Worm (Caenorhabditis elegans) whole organism, mixed stage, embryonic: ENCODE results near the gene T28A11.2.

Experiments
- M03D4.4 ChIP-seq: sonication (generic microtip); optimal IDR thresholded peaks from 2 replicates; lab custom pipeline; 2017; ENCODE audit warnings: mild to moderate bottlenecking, missing genetic modification characterization, missing compliant biosample characterization
- bed-3 ChIP-seq: fragments of 200-800 bp; sonication (Bioruptor generic); optimal IDR thresholded peaks from 3 replicates; lab custom pipeline; 2018; ENCODE audit warnings: mild to moderate bottlenecking, missing genetic modification characterization, moderate library complexity, missing compliant biosample characterization
- blmp-1 ChIP-seq: fragments of 150-350 bp; optimal IDR thresholded peaks from 2 replicates; lab custom pipeline; 2014; ENCODE audit warnings: missing biosample characterization, missing genetic modification characterization
- ceh-43 ChIP-seq: fragments of 200-800 bp; sonication (Bioruptor generic); optimal IDR thresholded peaks from 2 replicates; lab custom pipeline; 2018; ENCODE audit warnings: mild to moderate bottlenecking, missing genetic modification characterization, moderate library complexity, missing compliant biosample characterization
- ceh-83 ChIP-seq: fragments of 200-800 bp; sonication (Bioruptor generic); optimal IDR thresholded peaks from 2 replicates; lab custom pipeline; 2018; ENCODE audit warnings: mild to moderate bottlenecking, missing genetic modification characterization, missing compliant biosample characterization
- ces-1 ChIP-seq: fragments of 150-350 bp; optimal IDR thresholded peaks from 2 replicates; lab custom pipeline; 2014; ENCODE audit warnings: missing biosample characterization, missing genetic modification reagents, missing genetic modification characterization
- cnd-1 ChIP-seq: fragments of 200-800 bp; sonication (Bioruptor generic); optimal IDR thresholded peaks from 2 replicates; lab custom pipeline; 2018; ENCODE audit warnings: mild to moderate bottlenecking, missing genetic modification characterization, missing compliant biosample characterization
- drap-1 ChIP-seq: fragments of 200-800 bp; sonication (Bioruptor generic); optimal IDR thresholded peaks from 3 replicates; lab custom pipeline; 2018; ENCODE audit warnings: mild to moderate bottlenecking, missing genetic modification characterization, missing compliant biosample characterization
- elt-3 ChIP-seq: fragments of 150-350 bp; optimal IDR thresholded peaks from 2 replicates; lab custom pipeline; 2014; ENCODE audit warnings: missing biosample characterization, missing genetic modification characterization
- flh-1 ChIP-seq: fragments of 200-800 bp; sonication (Bioruptor generic); optimal IDR thresholded peaks from 2 replicates; lab custom pipeline; 2018; ENCODE audit warnings: mild to moderate bottlenecking, missing genetic modification characterization, moderate library complexity, missing compliant biosample characterization
- ham-2 ChIP-seq: fragments of 200-800 bp; sonication (Bioruptor generic); optimal IDR thresholded peaks from 2 replicates; lab custom pipeline; 2018; ENCODE audit warnings: mild to moderate bottlenecking, missing genetic modification characterization, missing compliant biosample characterization
- hlh-1 ChIP-seq: fragments of 150-350 bp; optimal IDR thresholded peaks from 2 replicates; lab custom pipeline; 2014; ENCODE audit warnings: missing biosample characterization, missing genetic modification reagents, missing genetic modification characterization
- lin-13 ChIP-seq: fragments of 150-350 bp; optimal IDR thresholded peaks from 2 replicates; lab custom pipeline; 2014; ENCODE audit warnings: missing biosample characterization, missing genetic modification characterization
- lin-32 ChIP-seq: fragments of 200-800 bp; sonication (Bioruptor generic); optimal IDR thresholded peaks from 2 replicates; lab custom pipeline; 2018; ENCODE audit warnings: mild to moderate bottlenecking, missing genetic modification characterization, missing compliant biosample characterization
- lsy-2 ChIP-seq: fragments of 150-350 bp; optimal IDR thresholded peaks from 2 replicates; lab custom pipeline; 2014; ENCODE audit warnings: missing biosample characterization, missing genetic modification characterization
- mep-1 ChIP-seq: fragments of 150-350 bp; optimal IDR thresholded peaks from 2 replicates; lab custom pipeline; 2017; ENCODE audit warnings: missing biosample characterization, missing genetic modification reagents, missing genetic modification characterization, inconsistent platforms
- mls-2 ChIP-seq: sonication (generic microtip); optimal IDR thresholded peaks from 2 replicates; lab custom pipeline; 2016; ENCODE audit warnings: mild to moderate bottlenecking, missing genetic modification characterization, moderate library complexity, missing compliant biosample characterization
- nhr-12 ChIP-seq: fragments of 150-350 bp; optimal IDR thresholded peaks from 2 replicates; lab custom pipeline; 2014; ENCODE audit warnings: missing biosample characterization, missing genetic modification characterization
- nhr-2 ChIP-seq: fragments of 150-350 bp; optimal IDR thresholded peaks from 2 replicates; lab custom pipeline; 2014; ENCODE audit warnings: missing biosample characterization, missing genetic modification characterization
- nhr-237 ChIP-seq: fragments of 150-350 bp; optimal IDR thresholded peaks from 2 replicates; lab custom pipeline; 2014; ENCODE audit warnings: missing biosample characterization, missing genetic modification characterization
- nhr-28 ChIP-seq: fragments of 150-350 bp; optimal IDR thresholded peaks from 2 replicates; lab custom pipeline; 2014; ENCODE audit warnings: missing biosample characterization, missing genetic modification characterization
- nhr-76 ChIP-seq: sonication (generic microtip); optimal IDR thresholded peaks from 2 replicates; lab custom pipeline; 2017; ENCODE audit warnings: missing biosample characterization, missing genetic modification characterization
- pha-4 ChIP-seq: fragments of 150-350 bp; optimal IDR thresholded peaks from 2 replicates; lab custom pipeline; 2018; ENCODE audit warnings: missing biosample characterization, missing genetic modification reagents, missing genetic modification characterization
- snpc-4 ChIP-seq: fragments of 150-350 bp; optimal IDR thresholded peaks from 2 replicates; lab custom pipeline; 2014; ENCODE audit warnings: missing biosample characterization, missing genetic modification characterization
- sptf-1 ChIP-seq: sonication (generic microtip); optimal IDR thresholded peaks from 2 replicates; lab custom pipeline; 2017; ENCODE audit warnings: mild to moderate bottlenecking, missing genetic modification characterization, moderate library complexity, missing compliant biosample characterization
- tbx-8 ChIP-seq: fragments of 200-800 bp; sonication (Bioruptor generic); optimal IDR thresholded peaks from 2 replicates; lab custom pipeline; 2018; ENCODE audit warnings: mild to moderate bottlenecking, missing genetic modification characterization, moderate library complexity, missing compliant biosample characterization
- unc-120 ChIP-seq: sonication (generic microtip); optimal IDR thresholded peaks from 2 replicates; lab custom pipeline; 2017; ENCODE audit warnings: missing genetic modification characterization, missing compliant biosample characterization; ENCODE audit not compliant: poor library complexity, severe bottlenecking
- unc-39 ChIP-seq: fragments of 150-350 bp; optimal IDR thresholded peaks from 2 replicates; lab custom pipeline; 2014; ENCODE audit warnings: missing biosample characterization, missing genetic modification characterization
- unc-62 ChIP-seq: fragments of 150-350 bp; optimal IDR thresholded peaks from 2 replicates; lab custom pipeline; 2014; ENCODE audit warnings: missing biosample characterization, missing genetic modification reagents, missing genetic modification characterization
- zip-8 ChIP-seq: fragments of 150-350 bp; optimal IDR thresholded peaks from 2 replicates; lab custom pipeline; 2014; ENCODE audit warnings: missing biosample characterization, missing genetic modification characterization
- ztf-11 ChIP-seq: fragments of 150-350 bp; optimal IDR thresholded peaks from 2 replicates; lab custom pipeline; 2014; ENCODE audit warnings: missing biosample characterization, missing genetic modification characterization

The T28A11.2 gene

ce11 chrV:3280009-3280408 lies at the start of gene T28A11.2:
T28A11.2 (plus strand) TSS chrV:3280379.
- TF ChIP-seq nhr-2, result no peak
- TF ChIP-seq snpc-4 (tag; lab: Kevin White, UChicago), result no peak
- no peak for TF ChIP-seq nhr-237 (tag; lab: Kevin White, UChicago)
- TF ChIP-seq elt-3 (tag; lab: Kevin White, UChicago), result no peak
- TF ChIP-seq blmp-1 (tag; lab: Kevin White, UChicago), result no peak

- no peak for TF ChIP-seq snpc-4 (tag; lab: Kevin White, UChicago)
- no peak for TF ChIP-seq ceh-43 (GFP tag; lab: Kevin White, UChicago)
- no peak for TF ChIP-seq drap-1
- TF ChIP-seq M03D4.4 (tag; lab: Kevin White, UChicago), result no peak
- no peak for TF ChIP-seq cnd-1
- TF ChIP-seq elt-3 (tag; lab: Kevin White, UChicago), result no peak
- no peak for TF ChIP-seq mep-1
- TF ChIP-seq nhr-2, result no peak
- no peak for TF ChIP-seq lsy-2 (tag; lab: Kevin White, UChicago)
- TF ChIP-seq nhr-28, result no peak
- TF ChIP-seq tbx-8 (GFP tag; lab: Kevin White, UChicago), result no peak
- no peak for TF ChIP-seq ceh-83 (GFP tag; lab: Kevin White, UChicago)
- TF ChIP-seq, all 35 proteins: peak for 0
These were observed 49.6 kb upstream of the T28A11.2 start, which contains the start of gene K08D9.10 for ce11 chrV:3230597-3230996. K08D9.10 (plus strand) TSS chrV:3230897.

- TF ChIP-seq nhr-237 (tag; lab: Kevin White, UChicago) (no peak), ceh-43 (GFP tag; lab: Kevin White, UChicago) (no peak)
These were observed 45.3 kb upstream of the T28A11.2 start, which contains the start of gene K08D9.6 for ce11 chrV:3234887-3235286. K08D9.6 (minus strand) TSS chrV:3234987.

DNA sequence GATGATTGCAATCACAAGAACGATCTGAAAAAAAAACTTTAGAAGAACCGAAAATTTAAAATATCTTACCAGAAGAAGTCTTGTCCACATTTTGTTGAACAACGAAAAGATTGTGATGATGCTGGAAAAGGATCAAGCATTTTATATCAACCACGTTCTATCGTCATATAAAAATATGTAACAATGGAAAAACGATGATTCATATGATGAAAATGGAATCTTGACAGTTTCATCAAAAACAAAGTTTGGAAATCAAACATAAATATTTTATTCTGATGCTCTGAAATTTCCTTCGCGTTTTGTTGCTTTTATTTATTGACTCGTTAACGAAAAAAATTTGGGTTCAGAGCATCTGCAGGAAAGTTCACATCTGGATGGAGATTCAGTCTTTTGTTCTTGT lies 43.6 kb upstream of the T28A11.2 start, which contains the start of the genes K08D9.9 and str-16:
Gene K08D9.9, minus strand, starts transcription at position 101 of the 400 bp plus-strand sequence.
Gene str-16, plus strand, starts transcription at position 266 of the 400 bp plus-strand sequence.
- no peak for TF ChIP-seq tbx-8 (GFP tag; lab: Kevin White, UChicago)
- no peak for TF ChIP-seq ces-1
- TF ChIP-seq hlh-1 (tag; lab: Kevin White, UChicago), result no peak

ce11 chrV:3241175-3241574 lies 39.0 kb upstream of the T28A11.2 start, which contains the start of gene srj-11:
srj-11 (plus strand) TSS chrV:3241424.
- no peak for TF ChIP-seq bed-3 (GFP tag; lab: Kevin White, UChicago)
- no peak for TF ChIP-seq tbx-8 (GFP tag; lab: Kevin White, UChicago)
- no peak for TF ChIP-seq nhr-76
- TF ChIP-seq lin-13 (tag; lab: Kevin White, UChicago), result no peak
- no peak for TF ChIP-seq hlh-1 (tag; lab: Kevin White, UChicago)
- TF ChIP-seq pha-4, result no peak

- no peak for TF ChIP-seq lin-13 (tag; lab: Kevin White, UChicago)
- no peak for TF ChIP-seq unc-62 (GFP tag; lab: Kevin White, UChicago)
- no peak for TF ChIP-seq ztf-11 (tag; lab: Kevin White, UChicago)
- no peak for TF ChIP-seq ceh-83 (GFP tag; lab: Kevin White, UChicago)
- TF ChIP-seq, all 35 proteins: peak for 0
These were observed 37.2 kb upstream of the T28A11.2 start, which contains the start of gene gst-23 for ce11 chrV:3242984-3243383. gst-23 (plus strand) TSS chrV:3243284.

DNA sequence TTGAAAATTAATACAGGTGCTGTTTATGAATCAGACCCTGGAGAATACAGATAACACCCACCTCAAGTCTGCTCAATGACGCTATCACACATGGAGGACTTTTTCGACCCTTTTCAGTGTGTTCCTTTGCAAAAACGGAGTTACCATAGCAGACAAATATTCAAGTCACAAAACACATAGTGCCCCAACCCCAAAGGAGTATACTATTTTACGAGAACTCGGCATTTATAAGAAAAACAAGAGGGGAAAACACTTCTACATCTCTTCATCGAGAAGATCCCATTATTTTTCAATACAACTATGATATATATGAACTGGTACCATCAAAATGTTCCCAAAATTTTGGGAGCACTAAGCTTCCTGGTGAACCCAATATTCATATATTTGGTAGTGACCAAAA lies 35.5 kb upstream of the T28A11.2 start, which contains the start of gene srj-7:
Gene srj-7, plus strand, starts transcription at position 301 of the 400 bp plus-strand sequence.
- TF ChIP-seq unc-39 (tag; lab: Kevin White, UChicago), result no peak
- no peak for TF ChIP-seq elt-3 (tag; lab: Kevin White, UChicago)
- TF ChIP-seq ham-2 (GFP tag; lab: Kevin White, UChicago), result no peak

- no peak for TF ChIP-seq drap-1
These were observed 32.7 kb upstream of the T28A11.2 start, which contains the start of gene srj-8 for ce11 chrV:3247515-3247914. srj-8 (plus strand) TSS chrV:3247815.

ce11 chrV:3250153-3250552 lies 30.0 kb upstream of the T28A11.2 start, which contains the start of gene T28A11.13:
T28A11.13 (minus strand) TSS chrV:3250253.
- TF ChIP-seq nhr-28 (no peak), pha-4 (no peak), unc-62 (GFP tag; lab: Kevin White, UChicago) (no peak), nhr-2 (no peak), zip-8 (tag; lab: Kevin White, UChicago) (no peak), unc-120 (tag; lab: Kevin White, UChicago) (no peak), ham-2 (GFP tag; lab: Kevin White, UChicago) (no peak), sptf-1 (no peak), drap-1 (no peak), flh-1 (no peak), lin-32 (no peak), mls-2 (tag; lab: Kevin White, UChicago) (no peak), nhr-12 (tag; lab: Kevin White, UChicago) (no peak), blmp-1 (tag; lab: Kevin White, UChicago) (no peak), snpc-4 (tag; lab: Kevin White, UChicago) (no peak)
